Worm (Caenorhabditis elegans): ENCODE data around the gene M142.8.
A peak's percentile ranks its signal among the peaks of the same experiment; 100 is the strongest.

The M142.8 gene

ce11 chrIII:10930850-10931249 lies 2.6 kb upstream of the M142.8 start, which contains the start of gene M142.5 (continued):
- TF ChIP-seq lin-14 (GFP tag; optimal IDR thresholded peaks at IDR 0.05) (no peak), unc-86 (tag; optimal IDR thresholded peaks at IDR 0.05) (no peak)

- TF ChIP-seq blmp-1 (tag; optimal IDR thresholded peaks at IDR 0.05), result no peak
- TF ChIP-seq mep-1 (tag; optimal IDR thresholded peaks at IDR 0.05), result no peak
- no peak for TF ChIP-seq irx-1 (tag; optimal IDR thresholded peaks at IDR 0.05)
- no peak for TF ChIP-seq zip-4 (GFP tag; optimal IDR thresholded peaks at IDR 0.05)
- TF ChIP-seq ztf-4 (tag; optimal IDR thresholded peaks at IDR 0.05), result no peak
- TF ChIP-seq fkh-8 (tag; optimal IDR thresholded peaks at IDR 0.05), result no peak
- no peak for TF ChIP-seq snpc-4 (tag; optimal IDR thresholded peaks at IDR 0.05)
- no peak for TF ChIP-seq lin-39 (tag; optimal IDR thresholded peaks at IDR 0.05)
- no peak for TF ChIP-seq C34B4.2 (tag; optimal IDR thresholded peaks at IDR 0.05)
- TF ChIP-seq aly-2 (tag; optimal IDR thresholded peaks at IDR 0.05), result no peak
- no peak for TF ChIP-seq nhr-77 (tag; optimal IDR thresholded peaks at IDR 0.05)
- no peak for TF ChIP-seq alr-1 (tag; optimal IDR thresholded peaks at IDR 0.05; ENCODE audit: borderline replicate concordance)
- TF ChIP-seq zag-1 (tag; optimal IDR thresholded peaks at IDR 0.05), result no peak
- TF ChIP-seq ces-1 (GFP tag; optimal IDR thresholded peaks at IDR 0.05), result no peak
- TF ChIP-seq C04F5.9 (tag; optimal IDR thresholded peaks at IDR 0.05), result no peak
- no peak for TF ChIP-seq rnt-1 (tag; optimal IDR thresholded peaks at IDR 0.05)
- TF ChIP-seq lin-35 (GFP tag; optimal IDR thresholded peaks at IDR 0.05), result no peak
- TF ChIP-seq unc-86 (tag; optimal IDR thresholded peaks at IDR 0.05), result no peak
- TF ChIP-seq nhr-90 (tag; optimal IDR thresholded peaks at IDR 0.05; ENCODE audit: poor library complexity), result no peak
- no peak for TF ChIP-seq efl-1 (optimal IDR thresholded peaks at IDR 0.05)
- no peak for TF ChIP-seq efl-1 (GFP tag; optimal IDR thresholded peaks at IDR 0.05 in 1 of 2)
Measured at ce11 chrIII:10935944-10936343, 2.5 kb downstream of the M142.8 start, which contains the start of gene rle-1. rle-1 (plus strand) TSS chrIII:10936244.

- no peak for TF ChIP-seq sptf-1 (tag; optimal IDR thresholded peaks at IDR 0.05)
- no peak for TF ChIP-seq aly-2 (tag; optimal IDR thresholded peaks at IDR 0.05)
- TF ChIP-seq nhr-76 (tag; optimal IDR thresholded peaks at IDR 0.05), result no peak
- no peak for TF ChIP-seq unc-86 (tag; optimal IDR thresholded peaks at IDR 0.05)
- no peak for TF ChIP-seq lin-15B (tag; optimal IDR thresholded peaks at IDR 0.05)
- no peak for TF ChIP-seq lin-39 (tag; optimal IDR thresholded peaks at IDR 0.05)
- no peak for TF ChIP-seq alr-1 (tag; optimal IDR thresholded peaks at IDR 0.05; ENCODE audit: borderline replicate concordance)
- no peak for TF ChIP-seq nhr-77 (tag; optimal IDR thresholded peaks at IDR 0.05)
- no peak for TF ChIP-seq F16B12.6 (tag; optimal IDR thresholded peaks at IDR 0.05)
- no peak for TF ChIP-seq fkh-8 (tag; optimal IDR thresholded peaks at IDR 0.05)
- no peak for TF ChIP-seq tlp-1 (tag; optimal IDR thresholded peaks at IDR 0.05)
- TF ChIP-seq swsn-7 (tag; optimal IDR thresholded peaks at IDR 0.05), result no peak
- TF ChIP-seq lsy-2 (tag; optimal IDR thresholded peaks at IDR 0.05), result no peak
- TF ChIP-seq nhr-28 (tag; optimal IDR thresholded peaks at IDR 0.05), result no peak
- no peak for TF ChIP-seq unc-98 (GFP tag; IDR thresholded peaks at IDR 0.05)
- TF ChIP-seq zip-4 (GFP tag; optimal IDR thresholded peaks at IDR 0.05), result no peak
- no peak for TF ChIP-seq blmp-1 (tag; optimal IDR thresholded peaks at IDR 0.05)
- no peak for TF ChIP-seq nhr-12 (tag; optimal IDR thresholded peaks at IDR 0.05)
Measured at ce11 chrIII:10939184-10939583, 5.8 kb downstream of the M142.8 start.

- TF ChIP-seq efl-1 (optimal IDR thresholded peaks at IDR 0.05) (no peak), efl-1 (GFP tag; optimal IDR thresholded peaks at IDR 0.05 in 1 of 2) (peak in 1 of 2 experiments; percentile 7), jun-1 (tag; optimal IDR thresholded peaks at IDR 0.05) (no peak), unc-130 (tag; optimal IDR thresholded peaks at IDR 0.05) (no peak), C34B4.2 (tag; optimal IDR thresholded peaks at IDR 0.05) (no peak), ama-1 (optimal IDR thresholded peaks at IDR 0.05) (no peak)
Measured at ce11 chrIII:10942905-10943304, 9.5 kb downstream of the M142.8 start.

- TF ChIP-seq nhr-76 (tag; optimal IDR thresholded peaks at IDR 0.05) (no peak), fkh-8 (tag; optimal IDR thresholded peaks at IDR 0.05) (no peak), efl-1 (optimal IDR thresholded peaks at IDR 0.05) (no peak), efl-1 (GFP tag; optimal IDR thresholded peaks at IDR 0.05 in 1 of 2) (peak in 1 of 2 experiments; percentile 30)
Measured at ce11 chrIII:10945537-10945936, 12.1 kb downstream of the M142.8 start.

All from whole organism, L1 larva.